Fruit fly (Drosophila melanogaster) whole organism, pupa: ENCODE measurements around the gene robl37BC.

Source experiments
- CG8159 ChIP-seq: fragments of 200-800 bp; sonication (Bioruptor generic); optimal IDR thresholded peaks from 3 replicates; lab custom pipeline; 2018; ENCODE audit warnings: missing biosample characterization, mild to moderate bottlenecking, missing genetic modification characterization, moderate library complexity
- CG9948 ChIP-seq: fragments of 200-800 bp; sonication (Bioruptor generic); optimal IDR thresholded peaks from 2 replicates; lab custom pipeline; 2018; ENCODE audit warnings: missing biosample characterization, mild to moderate bottlenecking, missing genetic modification characterization, moderate library complexity
- fd96Ca ChIP-seq: fragments of 200-800 bp; sonication (Bioruptor generic); IDR thresholded peaks from 3 replicates; pipeline ENCODE4 v1.3.6; 2022; ENCODE audit warnings: missing biosample characterization, missing genetic modification characterization

DNA sequence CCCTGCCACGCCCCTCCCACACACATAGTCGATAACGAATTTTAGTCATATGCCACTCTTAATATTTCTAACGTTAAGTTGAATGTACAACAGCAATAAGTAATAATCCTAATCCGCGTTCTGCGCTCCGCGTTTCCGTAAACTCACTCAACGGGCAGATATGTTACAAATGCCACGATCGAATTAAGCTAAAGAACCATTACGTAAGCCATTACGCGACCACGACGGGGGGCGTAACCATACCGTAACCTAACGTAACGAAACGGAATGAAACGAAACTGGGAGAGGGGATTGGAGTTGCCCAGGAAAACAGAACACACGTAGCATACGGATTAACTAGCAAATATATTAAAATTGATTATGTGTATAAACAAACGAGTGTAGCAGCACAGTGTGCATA, 47.1 kb downstream of the robl37BC start:
- TF ChIP-seq CG9948 (tag; lab: Kevin White, UChicago): no peak
- no peak for TF ChIP-seq fd96Ca (GFP tag; lab: Robert Waterston, UW)
- no peak for TF ChIP-seq CG8159
